Worm (Caenorhabditis elegans): ENCODE data around the gene fbxb-79.

ce11 chrIV:11218037-11218436 lies 28.7 kb upstream of the fbxb-79 start, which contains the start of gene zip-6:
- no peak for TF ChIP-seq him-1 (tag; optimal IDR thresholded peaks at IDR 0.05)
- TF ChIP-seq dao-5 (tag; optimal IDR thresholded peaks at IDR 0.05) = no peak
- no peak for TF ChIP-seq W03F9.2 (tag; optimal IDR thresholded peaks at IDR 0.05)

Measured in whole organism, L4/young adult.